Fruit fly (Drosophila melanogaster) whole organism, prepupa: ENCODE data around the gene Dad.

Experiments used
- CG10631 ChIP-seq: fragments of 200-800 bp; sonication (Bioruptor generic); optimal IDR thresholded peaks from 2 replicates; lab custom pipeline; 2016; ENCODE audit warnings: missing biosample characterization, missing genetic modification characterization
- CG10669 ChIP-seq: fragments of 200-800 bp; sonication (Bioruptor generic); optimal IDR thresholded peaks from 3 replicates; lab custom pipeline; 2018; ENCODE audit warnings: missing biosample characterization, mild to moderate bottlenecking, missing genetic modification characterization, moderate library complexity
- CG11294 ChIP-seq: fragments of 200-800 bp; sonication (Bioruptor generic); IDR thresholded peaks from 2 replicates; pipeline ENCODE4 v1.3.6; 2022; ENCODE audit warnings: missing biosample characterization, missing genetic modification characterization
- CG11762 ChIP-seq: fragments of 200-800 bp; sonication (Bioruptor generic); optimal IDR thresholded peaks from 3 replicates; lab custom pipeline; 2016; ENCODE audit warnings: missing biosample characterization, missing genetic modification characterization; ENCODE audit not compliant: insufficient read depth
- CG15336 ChIP-seq: fragments of 200-800 bp; sonication (Bioruptor generic); IDR thresholded peaks from 2 replicates; pipeline ENCODE4 v1.3.6; 2022; ENCODE audit warnings: missing biosample characterization, missing genetic modification characterization
- CG1621 ChIP-seq: fragments of 200-800 bp; sonication (Bioruptor generic); optimal IDR thresholded peaks from 3 replicates; lab custom pipeline; 2018; ENCODE audit warnings: missing biosample characterization, mild to moderate bottlenecking, missing genetic modification characterization
- CG16779 ChIP-seq: fragments of 200-800 bp; sonication (Bioruptor generic); optimal IDR thresholded peaks from 3 replicates; lab custom pipeline; 2017; ENCODE audit warnings: missing biosample characterization, mild to moderate bottlenecking, missing genetic modification characterization
- CG3032 ChIP-seq: fragments of 200-800 bp; optimal IDR thresholded peaks from 2 replicates; lab custom pipeline; 2019; ENCODE audit warnings: missing biosample characterization, mild to moderate bottlenecking, missing genetic modification characterization, moderate library complexity
- CG32006 ChIP-seq: fragments of 200-800 bp; sonication (Bioruptor generic); optimal IDR thresholded peaks from 3 replicates; lab custom pipeline; 2017; ENCODE audit warnings: missing biosample characterization, mild to moderate bottlenecking, missing genetic modification characterization
- CG4318 ChIP-seq: fragments of 200-800 bp; sonication (Bioruptor generic); optimal IDR thresholded peaks from 3 replicates; lab custom pipeline; 2017; ENCODE audit warnings: missing biosample characterization, mild to moderate bottlenecking, missing genetic modification characterization
- CG6276 ChIP-seq: fragments of 200-800 bp; sonication (Bioruptor generic); optimal IDR thresholded peaks from 2 replicates; lab custom pipeline; 2017; ENCODE audit warnings: missing biosample characterization, mild to moderate bottlenecking, missing genetic modification characterization
- CG6792 ChIP-seq: fragments of 200-800 bp; sonication (Bioruptor generic); optimal IDR thresholded peaks from 3 replicates; lab custom pipeline; 2016; ENCODE audit warnings: missing biosample characterization, missing genetic modification characterization
- CG6808 ChIP-seq: fragments of 200-800 bp; sonication (Bioruptor generic); optimal IDR thresholded peaks from 3 replicates; lab custom pipeline; 2017; ENCODE audit warnings: missing biosample characterization, missing genetic modification characterization, mild to moderate bottlenecking, moderate library complexity, missing genetic modification reagents
- CG7368 ChIP-seq: fragments of 200-800 bp; sonication (Bioruptor generic); optimal IDR thresholded peaks from 3 replicates; lab custom pipeline; 2016; ENCODE audit warnings: missing biosample characterization, missing genetic modification characterization
- CG8119 ChIP-seq: fragments of 200-800 bp; sonication (Bioruptor generic); IDR thresholded peaks from 3 replicates; pipeline ENCODE4 v1.3.6; 2022; ENCODE audit warnings: missing biosample characterization, missing genetic modification characterization
- CG8319 ChIP-seq: fragments of 200-800 bp; sonication (Bioruptor generic); optimal IDR thresholded peaks from 3 replicates; lab custom pipeline; 2016; ENCODE audit warnings: missing biosample characterization, missing genetic modification characterization
- CG8632 ChIP-seq: fragments of 200-800 bp; sonication (Bioruptor generic); optimal IDR thresholded peaks from 3 replicates; lab custom pipeline; 2016; ENCODE audit warnings: missing biosample characterization, missing genetic modification characterization
- Eip75B ChIP-seq: fragments of 200-800 bp; sonication (Bioruptor generic); optimal IDR thresholded peaks from 3 replicates; lab custom pipeline; 2016; ENCODE audit warnings: missing biosample characterization, missing genetic modification characterization
- Eip78C ChIP-seq: fragments of 200-800 bp; sonication (Bioruptor generic); peaks from one replicate; lab custom pipeline; 2016; ENCODE audit warnings: missing biosample characterization, missing genetic modification characterization
- Eip93F ChIP-seq: fragments of 200-800 bp; sonication (Bioruptor generic); optimal IDR thresholded peaks from 2 replicates; lab custom pipeline; 2016; ENCODE audit warnings: missing biosample characterization, mild to moderate bottlenecking, missing genetic modification characterization
- Ets96B ChIP-seq: fragments of 200-800 bp; optimal IDR thresholded peaks from 2 replicates; lab custom pipeline; 2019; ENCODE audit warnings: missing biosample characterization, mild to moderate bottlenecking, missing genetic modification characterization, moderate library complexity
- Gug ChIP-seq: fragments of 200-800 bp; sonication (Bioruptor generic); IDR thresholded peaks from 2 replicates; pipeline ENCODE4 v1.3.6; 2022; ENCODE audit warnings: missing biosample characterization, missing genetic modification characterization
- Lpt ChIP-seq: fragments of 200-800 bp; sonication (Bioruptor generic); optimal IDR thresholded peaks from 3 replicates; lab custom pipeline; 2016; ENCODE audit warnings: missing biosample characterization, missing genetic modification characterization
- Met ChIP-seq: fragments of 200-800 bp; sonication (Bioruptor generic); optimal IDR thresholded peaks from 3 replicates; lab custom pipeline; 2016; ENCODE audit warnings: missing biosample characterization, missing genetic modification characterization
- Sox102F ChIP-seq: fragments of 200-800 bp; sonication (Bioruptor generic); optimal IDR thresholded peaks from 2 replicates; lab custom pipeline; 2016; ENCODE audit warnings: missing biosample characterization, mild to moderate bottlenecking, missing genetic modification characterization
- dac ChIP-seq: fragments of 200-800 bp; sonication (Bioruptor generic); optimal IDR thresholded peaks from 2 replicates; lab custom pipeline; 2017; ENCODE audit warnings: missing biosample characterization, mild to moderate bottlenecking, missing genetic modification characterization
- dsx ChIP-seq: fragments of 200-800 bp; optimal IDR thresholded peaks from 3 replicates; lab custom pipeline; 2019; ENCODE audit warnings: missing biosample characterization, mild to moderate bottlenecking, missing genetic modification characterization, moderate library complexity; ENCODE audit not compliant: poor library complexity, severe bottlenecking
- esn ChIP-seq: fragments of 200-800 bp; sonication (Bioruptor generic); optimal IDR thresholded peaks from 2 replicates; lab custom pipeline; 2016; ENCODE audit warnings: missing biosample characterization, mild to moderate bottlenecking, missing genetic modification characterization, moderate library complexity
- fd59A ChIP-seq: fragments of 200-800 bp; sonication (Bioruptor generic); optimal IDR thresholded peaks from 2 replicates; lab custom pipeline; 2017; ENCODE audit warnings: missing biosample characterization, mild to moderate bottlenecking, missing genetic modification characterization, missing genetic modification reagents
- fkh ChIP-seq: fragments of 200-800 bp; sonication (Bioruptor generic); optimal IDR thresholded peaks from 3 replicates; lab custom pipeline; 2017; ENCODE audit warnings: missing biosample characterization, mild to moderate bottlenecking, missing genetic modification characterization, moderate library complexity
- pdm3 ChIP-seq: fragments of 200-800 bp; sonication (Bioruptor generic); optimal IDR thresholded peaks from 3 replicates; lab custom pipeline; 2016; ENCODE audit warnings: missing biosample characterization, missing genetic modification characterization
- salr ChIP-seq, 2 experiments: fragments of 200-800 bp; sonication (Bioruptor generic); optimal IDR thresholded peaks; 3 replicates each; lab custom pipeline; 2016 to 2018; ENCODE audit warnings: missing biosample characterization in 2 of 2, missing genetic modification characterization in 2 of 2, mild to moderate bottlenecking in 1 of 2
- ss ChIP-seq, 2 experiments: fragments of 200-800 bp; sonication (Bioruptor generic); optimal IDR thresholded peaks; 2 replicates in 1 of 2; 3 replicates in 1 of 2; lab custom pipeline; 2017 to 2018; ENCODE audit warnings: mild to moderate bottlenecking in 2 of 2, missing biosample characterization in 2 of 2, missing genetic modification characterization in 2 of 2, moderate library complexity in 1 of 2
- svp ChIP-seq: fragments of 200-800 bp; sonication (Bioruptor generic); peaks from one replicate; lab custom pipeline; 2016; ENCODE audit warnings: missing biosample characterization, missing genetic modification characterization
- topi ChIP-seq: fragments of 200-800 bp; sonication (Bioruptor generic); optimal IDR thresholded peaks from 3 replicates; lab custom pipeline; 2016; ENCODE audit warnings: missing biosample characterization, missing genetic modification characterization
- vri ChIP-seq: fragments of 200-800 bp; sonication (Bioruptor generic); optimal IDR thresholded peaks from 3 replicates; lab custom pipeline; 2016; ENCODE audit warnings: missing biosample characterization, mild to moderate bottlenecking, missing genetic modification characterization

The Dad gene

dm6 chr3R:17053415-17054177, at the start of gene Dad (continued):
- TF ChIP-seq topi (peak; percentile 67), Eip75B (peak; percentile 16), CG16779 (peak; percentile 52), CG10631 (GFP tag; lab: Kevin White, UChicago) (peak; percentile 9), CG15336 (GFP tag; lab: Robert Waterston, UW) (no peak), dsx (GFP tag; lab: Kevin White, UChicago) (peak; percentile 36), fd59A (GFP tag; lab: Kevin White, UChicago) (no peak), Sox102F (GFP tag; lab: Kevin White, UChicago) (peak; percentile 54), Lpt (GFP tag; lab: Kevin White, UChicago) (no peak)

- no peak for TF ChIP-seq Eip75B
- TF ChIP-seq salr (GFP tag; optimal IDR thresholded peaks at IDR 0.05; lab: Kevin White, UChicago): no peak
- no peak for TF ChIP-seq CG11294 (GFP tag; lab: Robert Waterston, UW)
- TF ChIP-seq dsx (GFP tag; lab: Kevin White, UChicago): no peak
- TF ChIP-seq CG8632 (GFP tag; lab: Kevin White, UChicago): no peak
- no peak for TF ChIP-seq CG7368 (GFP tag; lab: Kevin White, UChicago)
- TF ChIP-seq CG6808 (GFP tag; lab: Kevin White, UChicago): no peak
- TF ChIP-seq vri (GFP tag; lab: Kevin White, UChicago): no peak
- no peak for TF ChIP-seq CG8119 (GFP tag; lab: Robert Waterston, UW)
- no peak for TF ChIP-seq CG6792 (GFP tag; lab: Kevin White, UChicago)
- no peak for TF ChIP-seq Ets96B
- no peak for TF ChIP-seq dac
- TF ChIP-seq CG4318 (GFP tag; lab: Kevin White, UChicago): no peak
- no peak for TF ChIP-seq CG3032 (tag; lab: Kevin White, UChicago)
- TF ChIP-seq ss (GFP tag; optimal IDR thresholded peaks at IDR 0.05; lab: Kevin White, UChicago): no peak
- no peak for TF ChIP-seq svp (GFP tag; lab: Kevin White, UChicago)
- no peak for TF ChIP-seq Gug (GFP tag; lab: Robert Waterston, UW)
- no peak for TF ChIP-seq fkh (GFP tag; lab: Kevin White, UChicago)
- TF ChIP-seq CG6276 (GFP tag; lab: Kevin White, UChicago): no peak
Observed at dm6 chr3R:17007336-17007735, 46.5 kb upstream of the Dad start.

- TF ChIP-seq svp (GFP tag; lab: Kevin White, UChicago) (peak; percentile 94), Eip78C (peak; percentile 49), vri (GFP tag; lab: Kevin White, UChicago) (peak; percentile 93), CG32006 (GFP tag; lab: Kevin White, UChicago) (no peak), CG8319 (no peak), Ets96B (no peak)
Observed at dm6 chr3R:17008018-17008674, 45.7 kb upstream of the Dad start, which contains the start of gene CG8907. CG8907 (plus strand) TSS chr3R:17008269.

dm6 chr3R:17008675-17009022, 45.2 kb upstream of the Dad start:
- TF ChIP-seq svp (GFP tag; lab: Kevin White, UChicago) (no peak), vri (GFP tag; lab: Kevin White, UChicago) (peak; percentile 53)
- TF ChIP-seq, all 60 proteins: peak for 1

- TF ChIP-seq Lpt (GFP tag; lab: Kevin White, UChicago): no peak
- no peak for TF ChIP-seq esn
- no peak for TF ChIP-seq dsx (GFP tag; lab: Kevin White, UChicago)
- TF ChIP-seq Eip93F (GFP tag; lab: Kevin White, UChicago): no peak
- no peak for TF ChIP-seq fkh (GFP tag; lab: Kevin White, UChicago)
- TF ChIP-seq Sox102F (GFP tag; lab: Kevin White, UChicago): no peak
- TF ChIP-seq Met (GFP tag; lab: Kevin White, UChicago): no peak
- no peak for TF ChIP-seq CG1621 (tag; lab: Kevin White, UChicago)
- no peak for TF ChIP-seq CG11762 (GFP tag; lab: Kevin White, UChicago)
- no peak for TF ChIP-seq CG6276 (GFP tag; lab: Kevin White, UChicago)
- no peak for TF ChIP-seq CG10669 (GFP tag; lab: Kevin White, UChicago)
- TF ChIP-seq fd59A (GFP tag; lab: Kevin White, UChicago): no peak
- no peak for TF ChIP-seq pdm3 (GFP tag; lab: Kevin White, UChicago)
Observed at dm6 chr3R:17014276-17014675, 39.5 kb upstream of the Dad start, which contains the start of gene Pxd. Pxd (plus strand) TSS chr3R:17014576.
